Fruit fly (Drosophila melanogaster) whole organism, prepupa: ENCODE results near the gene Obp99b.

Experiments
- Blimp-1 ChIP-seq: fragments of 200-800 bp; sonication (Bioruptor generic); optimal IDR thresholded peaks from 3 replicates; lab custom pipeline; 2017; ENCODE audit warnings: missing biosample characterization, missing genetic modification characterization, mild to moderate bottlenecking, moderate library complexity, missing genetic modification reagents
- CG10631 ChIP-seq: fragments of 200-800 bp; sonication (Bioruptor generic); optimal IDR thresholded peaks from 2 replicates; lab custom pipeline; 2016; ENCODE audit warnings: missing biosample characterization, missing genetic modification characterization
- CG10669 ChIP-seq: fragments of 200-800 bp; sonication (Bioruptor generic); optimal IDR thresholded peaks from 3 replicates; lab custom pipeline; 2018; ENCODE audit warnings: missing biosample characterization, mild to moderate bottlenecking, missing genetic modification characterization, moderate library complexity
- CG11294 ChIP-seq: fragments of 200-800 bp; sonication (Bioruptor generic); IDR thresholded peaks from 2 replicates; pipeline ENCODE4 v1.3.6; 2022; ENCODE audit warnings: missing biosample characterization, missing genetic modification characterization
- CG11762 ChIP-seq: fragments of 200-800 bp; sonication (Bioruptor generic); optimal IDR thresholded peaks from 3 replicates; lab custom pipeline; 2016; ENCODE audit warnings: missing biosample characterization, missing genetic modification characterization; ENCODE audit not compliant: insufficient read depth
- CG11902 ChIP-seq: fragments of 200-800 bp; sonication (Bioruptor generic); optimal IDR thresholded peaks from 3 replicates; lab custom pipeline; 2016; ENCODE audit warnings: missing biosample characterization, missing genetic modification characterization
- CG1621 ChIP-seq: fragments of 200-800 bp; sonication (Bioruptor generic); optimal IDR thresholded peaks from 3 replicates; lab custom pipeline; 2018; ENCODE audit warnings: missing biosample characterization, mild to moderate bottlenecking, missing genetic modification characterization
- CG16779 ChIP-seq: fragments of 200-800 bp; sonication (Bioruptor generic); optimal IDR thresholded peaks from 3 replicates; lab custom pipeline; 2017; ENCODE audit warnings: missing biosample characterization, mild to moderate bottlenecking, missing genetic modification characterization
- CG3032 ChIP-seq: fragments of 200-800 bp; optimal IDR thresholded peaks from 2 replicates; lab custom pipeline; 2019; ENCODE audit warnings: missing biosample characterization, mild to moderate bottlenecking, missing genetic modification characterization, moderate library complexity
- CG31627 ChIP-seq: fragments of 200-800 bp; sonication (Bioruptor generic); optimal IDR thresholded peaks from 3 replicates; lab custom pipeline; 2016; ENCODE audit warnings: missing biosample characterization, missing genetic modification characterization
- CG3919 ChIP-seq: fragments of 200-800 bp; sonication (Bioruptor generic); optimal IDR thresholded peaks from 3 replicates; lab custom pipeline; 2016; ENCODE audit warnings: missing biosample characterization, missing genetic modification characterization
- CG4318 ChIP-seq: fragments of 200-800 bp; sonication (Bioruptor generic); optimal IDR thresholded peaks from 3 replicates; lab custom pipeline; 2017; ENCODE audit warnings: missing biosample characterization, mild to moderate bottlenecking, missing genetic modification characterization
- CG6163 ChIP-seq: fragments of 200-800 bp; sonication (Bioruptor generic); IDR thresholded peaks from 3 replicates; pipeline ENCODE4 v1.3.6; 2022; ENCODE audit warnings: missing biosample characterization, missing genetic modification characterization
- CG6276 ChIP-seq: fragments of 200-800 bp; sonication (Bioruptor generic); optimal IDR thresholded peaks from 2 replicates; lab custom pipeline; 2017; ENCODE audit warnings: missing biosample characterization, mild to moderate bottlenecking, missing genetic modification characterization
- CG6792 ChIP-seq: fragments of 200-800 bp; sonication (Bioruptor generic); optimal IDR thresholded peaks from 3 replicates; lab custom pipeline; 2016; ENCODE audit warnings: missing biosample characterization, missing genetic modification characterization
- CG6808 ChIP-seq: fragments of 200-800 bp; sonication (Bioruptor generic); optimal IDR thresholded peaks from 3 replicates; lab custom pipeline; 2017; ENCODE audit warnings: missing biosample characterization, missing genetic modification characterization, mild to moderate bottlenecking, moderate library complexity, missing genetic modification reagents
- CG6854 ChIP-seq: fragments of 200-800 bp; sonication (Bioruptor generic); optimal IDR thresholded peaks from 2 replicates; lab custom pipeline; 2017; ENCODE audit warnings: missing biosample characterization, mild to moderate bottlenecking, missing genetic modification characterization
- CG7368 ChIP-seq: fragments of 200-800 bp; sonication (Bioruptor generic); optimal IDR thresholded peaks from 3 replicates; lab custom pipeline; 2016; ENCODE audit warnings: missing biosample characterization, missing genetic modification characterization
- CG8319 ChIP-seq: fragments of 200-800 bp; sonication (Bioruptor generic); optimal IDR thresholded peaks from 3 replicates; lab custom pipeline; 2016; ENCODE audit warnings: missing biosample characterization, missing genetic modification characterization
- CG8632 ChIP-seq: fragments of 200-800 bp; sonication (Bioruptor generic); optimal IDR thresholded peaks from 3 replicates; lab custom pipeline; 2016; ENCODE audit warnings: missing biosample characterization, missing genetic modification characterization
- CG9139 ChIP-seq: fragments of 200-800 bp; sonication (Bioruptor generic); optimal IDR thresholded peaks from 3 replicates; lab custom pipeline; 2017; ENCODE audit warnings: missing biosample characterization, mild to moderate bottlenecking, missing genetic modification characterization
- Eip78C ChIP-seq: fragments of 200-800 bp; sonication (Bioruptor generic); peaks from one replicate; lab custom pipeline; 2016; ENCODE audit warnings: missing biosample characterization, missing genetic modification characterization
- Eip93F ChIP-seq: fragments of 200-800 bp; sonication (Bioruptor generic); optimal IDR thresholded peaks from 2 replicates; lab custom pipeline; 2016; ENCODE audit warnings: missing biosample characterization, mild to moderate bottlenecking, missing genetic modification characterization
- Ets96B ChIP-seq: fragments of 200-800 bp; optimal IDR thresholded peaks from 2 replicates; lab custom pipeline; 2019; ENCODE audit warnings: missing biosample characterization, mild to moderate bottlenecking, missing genetic modification characterization, moderate library complexity
- Gug ChIP-seq: fragments of 200-800 bp; sonication (Bioruptor generic); IDR thresholded peaks from 2 replicates; pipeline ENCODE4 v1.3.6; 2022; ENCODE audit warnings: missing biosample characterization, missing genetic modification characterization
- Hr39 ChIP-seq: fragments of 200-800 bp; sonication (Bioruptor generic); optimal IDR thresholded peaks from 2 replicates; lab custom pipeline; 2016; ENCODE audit warnings: missing biosample characterization, missing genetic modification characterization
- Lpt ChIP-seq: fragments of 200-800 bp; sonication (Bioruptor generic); optimal IDR thresholded peaks from 3 replicates; lab custom pipeline; 2016; ENCODE audit warnings: missing biosample characterization, missing genetic modification characterization
- Met ChIP-seq: fragments of 200-800 bp; sonication (Bioruptor generic); optimal IDR thresholded peaks from 3 replicates; lab custom pipeline; 2016; ENCODE audit warnings: missing biosample characterization, missing genetic modification characterization
- OdsH ChIP-seq: fragments of 200-800 bp; sonication (Bioruptor generic); optimal IDR thresholded peaks from 3 replicates; lab custom pipeline; 2016; ENCODE audit warnings: missing biosample characterization, missing genetic modification characterization
- Sox14 ChIP-seq: fragments of 200-800 bp; sonication (Bioruptor generic); optimal IDR thresholded peaks from 3 replicates; lab custom pipeline; 2016; ENCODE audit warnings: missing biosample characterization, missing genetic modification characterization
- Sox15 ChIP-seq: fragments of 200-800 bp; sonication (Bioruptor generic); optimal IDR thresholded peaks from 3 replicates; lab custom pipeline; 2016; ENCODE audit warnings: missing biosample characterization, missing genetic modification characterization
- cyc ChIP-seq: fragments of 200-800 bp; sonication (Bioruptor generic); optimal IDR thresholded peaks from 3 replicates; lab custom pipeline; 2016; ENCODE audit warnings: missing biosample characterization, missing genetic modification characterization
- dsx ChIP-seq: fragments of 200-800 bp; optimal IDR thresholded peaks from 3 replicates; lab custom pipeline; 2019; ENCODE audit warnings: missing biosample characterization, mild to moderate bottlenecking, missing genetic modification characterization, moderate library complexity; ENCODE audit not compliant: poor library complexity, severe bottlenecking
- eg ChIP-seq: fragments of 200-800 bp; sonication (Bioruptor generic); IDR thresholded peaks from 3 replicates; pipeline ENCODE4 v1.3.6; 2022; ENCODE audit warnings: missing biosample characterization, missing genetic modification characterization
- esn ChIP-seq: fragments of 200-800 bp; sonication (Bioruptor generic); optimal IDR thresholded peaks from 2 replicates; lab custom pipeline; 2016; ENCODE audit warnings: missing biosample characterization, mild to moderate bottlenecking, missing genetic modification characterization, moderate library complexity
- fd59A ChIP-seq: fragments of 200-800 bp; sonication (Bioruptor generic); optimal IDR thresholded peaks from 2 replicates; lab custom pipeline; 2017; ENCODE audit warnings: missing biosample characterization, mild to moderate bottlenecking, missing genetic modification characterization, missing genetic modification reagents
- fd85E ChIP-seq: fragments of 200-800 bp; sonication (Bioruptor generic); optimal IDR thresholded peaks from 3 replicates; lab custom pipeline; 2016; ENCODE audit warnings: missing biosample characterization, missing genetic modification characterization
- fkh ChIP-seq: fragments of 200-800 bp; sonication (Bioruptor generic); optimal IDR thresholded peaks from 3 replicates; lab custom pipeline; 2017; ENCODE audit warnings: missing biosample characterization, mild to moderate bottlenecking, missing genetic modification characterization, moderate library complexity
- lz ChIP-seq: fragments of 200-800 bp; sonication (Bioruptor generic); optimal IDR thresholded peaks from 3 replicates; lab custom pipeline; 2016; ENCODE audit warnings: missing biosample characterization, missing genetic modification characterization
- net ChIP-seq: fragments of 200-800 bp; sonication (Bioruptor generic); optimal IDR thresholded peaks from 3 replicates; lab custom pipeline; 2016; ENCODE audit warnings: missing biosample characterization, missing genetic modification characterization
- pdm3 ChIP-seq: fragments of 200-800 bp; sonication (Bioruptor generic); optimal IDR thresholded peaks from 3 replicates; lab custom pipeline; 2016; ENCODE audit warnings: missing biosample characterization, missing genetic modification characterization
- spab ChIP-seq: fragments of 200-800 bp; sonication (Bioruptor generic); optimal IDR thresholded peaks from 2 replicates; lab custom pipeline; 2017; ENCODE audit warnings: missing biosample characterization, mild to moderate bottlenecking, missing genetic modification characterization, missing genetic modification reagents
- svp ChIP-seq: fragments of 200-800 bp; sonication (Bioruptor generic); peaks from one replicate; lab custom pipeline; 2016; ENCODE audit warnings: missing biosample characterization, missing genetic modification characterization
- topi ChIP-seq: fragments of 200-800 bp; sonication (Bioruptor generic); optimal IDR thresholded peaks from 3 replicates; lab custom pipeline; 2016; ENCODE audit warnings: missing biosample characterization, missing genetic modification characterization
- vri ChIP-seq: fragments of 200-800 bp; sonication (Bioruptor generic); optimal IDR thresholded peaks from 3 replicates; lab custom pipeline; 2016; ENCODE audit warnings: missing biosample characterization, mild to moderate bottlenecking, missing genetic modification characterization

The Obp99b gene

DNA sequence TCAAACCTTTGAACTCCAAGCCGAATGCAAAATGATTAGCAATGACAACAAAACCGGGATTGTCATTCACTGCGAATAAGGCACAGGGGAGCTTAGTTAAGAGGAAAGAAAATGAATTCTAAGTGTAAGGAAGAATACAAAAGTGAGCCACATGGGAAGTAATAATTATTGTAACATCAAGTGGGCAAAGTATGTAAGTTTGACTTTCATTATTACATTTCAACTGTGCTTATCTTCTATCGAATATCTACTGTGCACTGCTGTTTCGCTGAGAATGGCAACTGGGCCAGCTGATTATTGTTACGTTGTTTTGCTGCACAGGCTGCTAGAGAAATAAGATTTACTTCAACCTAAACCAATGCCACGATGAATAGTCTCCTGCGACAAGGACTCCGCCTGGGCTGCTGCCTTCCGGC, 20.0 kb upstream of the Obp99b start, which contains the start of the genes CG7601 and CIA30 (continued):
- peak; percentile 98 for TF ChIP-seq CG6276 (GFP tag; lab: Kevin White, UChicago)
- TF ChIP-seq svp (GFP tag; lab: Kevin White, UChicago) = peak; percentile 100
- peak; percentile 100 for TF ChIP-seq CG6163 (GFP tag; lab: Robert Waterston, UW)
- no peak for TF ChIP-seq fkh (GFP tag; lab: Kevin White, UChicago)
- peak; percentile 99 for TF ChIP-seq lz (GFP tag; lab: Kevin White, UChicago)
- peak; percentile 99 for TF ChIP-seq spab (GFP tag; lab: Kevin White, UChicago)
- peak; percentile 99 for TF ChIP-seq CG11762
- peak; percentile 100 for TF ChIP-seq cyc
- TF ChIP-seq CG10669 (GFP tag; lab: Kevin White, UChicago) = peak; percentile 99
- TF ChIP-seq CG10631 (GFP tag; lab: Kevin White, UChicago) = peak; percentile 99
- peak; percentile 99 for TF ChIP-seq CG7368 (GFP tag; lab: Kevin White, UChicago)
- peak; percentile 100 for TF ChIP-seq topi
- TF ChIP-seq CG6854 (GFP tag; lab: Kevin White, UChicago) = peak; percentile 97
- TF ChIP-seq OdsH (GFP tag; lab: Kevin White, UChicago) = peak; percentile 99
- peak; percentile 95 for TF ChIP-seq CG16779
- TF ChIP-seq CG3919 (GFP tag; lab: Kevin White, UChicago) = peak; percentile 99
- peak; percentile 98 for TF ChIP-seq Lpt (GFP tag; lab: Kevin White, UChicago)
- peak; percentile 98 for TF ChIP-seq Ets96B (tag; lab: Kevin White, UChicago)
- peak; percentile 99 for TF ChIP-seq CG8319 (GFP tag; lab: Kevin White, UChicago)
- TF ChIP-seq Met (GFP tag; lab: Kevin White, UChicago) = peak; percentile 99
- peak; percentile 98 for TF ChIP-seq fd59A (GFP tag; lab: Kevin White, UChicago)
- peak; percentile 98 for TF ChIP-seq CG6808

DNA sequence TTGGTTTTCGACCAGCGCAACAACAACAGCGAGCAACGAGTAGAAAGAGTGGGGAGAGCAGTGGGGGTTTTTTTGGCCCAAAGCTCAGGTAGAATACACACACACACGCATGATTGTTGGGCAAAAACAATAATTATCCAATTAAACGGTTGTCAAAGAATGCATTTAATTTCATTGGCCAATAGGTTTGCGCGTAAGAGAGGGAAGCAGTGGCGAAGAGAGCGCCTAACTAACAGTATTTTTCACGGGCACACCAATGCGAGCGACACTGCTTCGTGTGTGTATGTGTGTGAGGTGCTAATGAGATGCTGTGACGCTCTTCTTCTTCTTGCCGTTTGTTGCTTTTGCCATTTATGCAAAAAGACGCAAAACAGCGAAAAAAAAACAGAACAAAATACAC, 9.6 kb upstream of the Obp99b start:
- peak; percentile 24; the same call in 2 of the 3 replicates for TF ChIP-seq CG6163 (GFP tag; lab: Robert Waterston, UW)
- TF ChIP-seq CG6808 = no peak

DNA sequence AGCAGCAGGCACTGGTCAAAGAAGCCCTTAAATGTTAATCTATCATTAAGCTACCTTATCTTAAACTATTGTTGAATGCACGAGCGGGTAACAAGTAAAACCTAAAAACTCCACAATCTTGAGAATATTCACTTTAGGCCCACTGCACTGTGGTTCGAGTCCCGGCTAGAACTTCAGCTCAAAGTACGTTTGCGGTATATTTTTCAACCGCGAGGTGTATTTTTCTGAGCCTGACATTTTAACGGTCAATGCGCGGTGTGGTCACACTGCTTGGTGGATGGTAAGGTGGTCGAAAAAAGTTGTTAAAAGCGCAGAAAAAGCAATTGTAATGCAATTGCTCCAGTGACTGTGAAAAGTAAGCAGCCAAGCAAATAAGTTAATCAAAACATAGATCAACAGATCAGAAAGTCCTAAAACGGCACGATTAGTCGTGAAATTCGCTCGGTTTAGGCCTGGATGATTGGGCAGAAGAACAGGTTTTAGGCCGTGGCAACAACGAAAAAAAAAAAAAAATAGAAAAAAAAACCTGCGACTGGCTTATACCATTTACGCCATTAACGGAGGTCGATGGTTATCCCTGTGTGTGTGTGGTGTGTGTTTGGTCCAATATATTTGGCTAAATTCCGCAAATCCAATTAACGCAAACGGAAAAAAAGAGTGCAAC, 9.0 kb upstream of the Obp99b start, which contains the start of gene Kul:
TSS of gene Kul (plus strand) at position 254 of the 664 bp plus-strand sequence.
- TF ChIP-seq CG10631 (GFP tag; lab: Kevin White, UChicago) = no peak
- TF ChIP-seq Ets96B (tag; lab: Kevin White, UChicago) = no peak
- TF ChIP-seq Sox15 (GFP tag; lab: Kevin White, UChicago) = no peak
- no peak for TF ChIP-seq Eip93F (GFP tag; lab: Kevin White, UChicago)
- peak; percentile 69 for TF ChIP-seq eg (GFP tag; lab: Robert Waterston, UW)
- no peak for TF ChIP-seq Hr39 (GFP tag; lab: Kevin White, UChicago)
- no peak for TF ChIP-seq dsx (GFP tag; lab: Kevin White, UChicago)
- peak; percentile 15; the same call in 1 of the 2 replicates for TF ChIP-seq Gug
- no peak for TF ChIP-seq pdm3 (GFP tag; lab: Kevin White, UChicago)
- peak; percentile 30 for TF ChIP-seq CG3919 (GFP tag; lab: Kevin White, UChicago)
- peak; percentile 24 for TF ChIP-seq CG31627 (GFP tag; lab: Kevin White, UChicago)
- no peak for TF ChIP-seq OdsH (GFP tag; lab: Kevin White, UChicago)
- TF ChIP-seq CG1621 = peak; percentile 69
- no peak for TF ChIP-seq CG6792 (GFP tag; lab: Kevin White, UChicago)
- no peak for TF ChIP-seq topi
- TF ChIP-seq Sox14 (GFP tag; lab: Kevin White, UChicago) = peak; percentile 27
- TF ChIP-seq CG11902 (GFP tag; lab: Kevin White, UChicago) = no peak
- no peak for TF ChIP-seq CG11762
- TF ChIP-seq net (GFP tag; lab: Kevin White, UChicago) = peak; percentile 55
- no peak for TF ChIP-seq CG8632
- TF ChIP-seq esn = peak; percentile 11
- peak; percentile 63 for TF ChIP-seq CG6808
- no peak for TF ChIP-seq CG11294 (GFP tag; lab: Robert Waterston, UW)
- TF ChIP-seq CG4318 (GFP tag; lab: Kevin White, UChicago) = no peak
- no peak for TF ChIP-seq fd85E (GFP tag; lab: Kevin White, UChicago)
- TF ChIP-seq Eip78C (GFP tag; lab: Kevin White, UChicago) = no peak
- no peak for TF ChIP-seq Blimp-1 (GFP tag; lab: Kevin White, UChicago)
- peak; percentile 55 for TF ChIP-seq CG3032 (tag; lab: Kevin White, UChicago)
- peak; percentile 26 for TF ChIP-seq cyc
- peak; percentile 74 for TF ChIP-seq CG6276 (GFP tag; lab: Kevin White, UChicago)
- no peak for TF ChIP-seq vri (GFP tag; lab: Kevin White, UChicago)
- TF ChIP-seq CG6163 (GFP tag; lab: Robert Waterston, UW) = peak; percentile 55; the same call in 2 of the 3 replicates
- TF ChIP-seq fkh (GFP tag; lab: Kevin White, UChicago) = no peak
- TF ChIP-seq CG9139 (GFP tag; lab: Kevin White, UChicago) = peak; percentile 78
